Fruit fly (Drosophila melanogaster) whole organism, pupa: ENCODE measurements around the gene CG4297.

ENCODE experiments used
- CG10348 ChIP-seq: fragments of 200-800 bp; sonication (Bioruptor generic); IDR thresholded peaks from 2 replicates; pipeline ENCODE4 v1.3.6; 2022; ENCODE audit warnings: missing biosample characterization, missing genetic modification characterization
- CG12605 ChIP-seq: fragments of 200-800 bp; sonication (Bioruptor generic); IDR thresholded peaks from 2 replicates; pipeline ENCODE4 v1.3.6; 2022; ENCODE audit warnings: missing biosample characterization, missing genetic modification characterization
- CG13204 ChIP-seq: fragments of 200-800 bp; sonication (Bioruptor generic); optimal IDR thresholded peaks from 2 replicates; lab custom pipeline; 2018; ENCODE audit warnings: missing biosample characterization, mild to moderate bottlenecking, missing genetic modification characterization, moderate library complexity
- CG14655 ChIP-seq: fragments of 200-800 bp; sonication (Bioruptor generic); optimal IDR thresholded peaks from 3 replicates; lab custom pipeline; 2017; ENCODE audit warnings: mild to moderate bottlenecking, missing biosample characterization, missing genetic modification reagents, missing genetic modification characterization
- CG15710 ChIP-seq: fragments of 200-800 bp; sonication (Bioruptor generic); optimal IDR thresholded peaks from 2 replicates; lab custom pipeline; 2018; ENCODE audit warnings: missing biosample characterization, mild to moderate bottlenecking, missing genetic modification characterization, moderate library complexity
- CG17806 ChIP-seq: fragments of 200-800 bp; sonication (Bioruptor generic); optimal IDR thresholded peaks from 2 replicates; lab custom pipeline; 2018; ENCODE audit warnings: missing biosample characterization, mild to moderate bottlenecking, missing genetic modification characterization, moderate library complexity
- CG32121 ChIP-seq: fragments of 200-800 bp; sonication (Bioruptor generic); IDR thresholded peaks from 2 replicates; pipeline ENCODE4 v1.3.6; 2022; ENCODE audit warnings: missing biosample characterization, missing genetic modification characterization
- CG34367 ChIP-seq: fragments of 200-800 bp; sonication (Bioruptor generic); optimal IDR thresholded peaks from 2 replicates; lab custom pipeline; 2018; ENCODE audit warnings: missing biosample characterization, mild to moderate bottlenecking, missing genetic modification characterization
- CG4496 ChIP-seq: fragments of 200-800 bp; sonication (Bioruptor generic); IDR thresholded peaks from 3 replicates; pipeline ENCODE4 v1.3.6; 2022; ENCODE audit warnings: missing biosample characterization, missing genetic modification characterization
- CG8159 ChIP-seq: fragments of 200-800 bp; sonication (Bioruptor generic); optimal IDR thresholded peaks from 3 replicates; lab custom pipeline; 2018; ENCODE audit warnings: missing biosample characterization, mild to moderate bottlenecking, missing genetic modification characterization, moderate library complexity
- CG8301 ChIP-seq: fragments of 200-800 bp; sonication (Bioruptor generic); optimal IDR thresholded peaks from 2 replicates; lab custom pipeline; 2018; ENCODE audit warnings: missing biosample characterization, mild to moderate bottlenecking, missing genetic modification characterization
- CG9948 ChIP-seq: fragments of 200-800 bp; sonication (Bioruptor generic); optimal IDR thresholded peaks from 2 replicates; lab custom pipeline; 2018; ENCODE audit warnings: missing biosample characterization, mild to moderate bottlenecking, missing genetic modification characterization, moderate library complexity
- D1 ChIP-seq: fragments of 200-800 bp; sonication (Bioruptor generic); optimal IDR thresholded peaks from 2 replicates; lab custom pipeline; 2018; ENCODE audit warnings: missing biosample characterization, mild to moderate bottlenecking, missing genetic modification characterization, moderate library complexity
- EcR ChIP-seq: fragments of 200-800 bp; sonication (Bioruptor generic); optimal IDR thresholded peaks from 3 replicates; lab custom pipeline; 2019; ENCODE audit warnings: missing biosample characterization, missing genetic modification characterization, mild to moderate bottlenecking, moderate library complexity, missing genetic modification reagents
- Ets98B ChIP-seq: fragments of 200-800 bp; sonication (Bioruptor generic); IDR thresholded peaks from 2 replicates; pipeline ENCODE4 v1.3.6; 2022; ENCODE audit warnings: missing biosample characterization, missing genetic modification characterization
- Pif1A ChIP-seq: fragments of 200-800 bp; sonication (Bioruptor generic); optimal IDR thresholded peaks from 3 replicates; lab custom pipeline; 2016; ENCODE audit warnings: missing biosample characterization, missing genetic modification characterization
- Pif1B ChIP-seq: fragments of 200-800 bp; sonication (Bioruptor generic); optimal IDR thresholded peaks from 3 replicates; lab custom pipeline; 2016; ENCODE audit warnings: missing biosample characterization, missing genetic modification characterization
- Snoo ChIP-seq: fragments of 200-800 bp; sonication (Bioruptor generic); optimal IDR thresholded peaks from 3 replicates; lab custom pipeline; 2017; ENCODE audit warnings: missing biosample characterization, mild to moderate bottlenecking, missing genetic modification characterization, inconsistent platforms
- fd96Ca ChIP-seq: fragments of 200-800 bp; sonication (Bioruptor generic); IDR thresholded peaks from 3 replicates; pipeline ENCODE4 v1.3.6; 2022; ENCODE audit warnings: missing biosample characterization, missing genetic modification characterization
- gl ChIP-seq: fragments of 200-800 bp; sonication (Bioruptor generic); optimal IDR thresholded peaks from 2 replicates; lab custom pipeline; 2018; ENCODE audit warnings: missing biosample characterization, mild to moderate bottlenecking, missing genetic modification characterization
- rn ChIP-seq: fragments of 200-800 bp; sonication (Bioruptor generic); IDR thresholded peaks from 2 replicates; pipeline ENCODE4 v1.3.6; 2022; ENCODE audit warnings: missing biosample characterization, missing genetic modification characterization

The CG4297 gene

DNA sequence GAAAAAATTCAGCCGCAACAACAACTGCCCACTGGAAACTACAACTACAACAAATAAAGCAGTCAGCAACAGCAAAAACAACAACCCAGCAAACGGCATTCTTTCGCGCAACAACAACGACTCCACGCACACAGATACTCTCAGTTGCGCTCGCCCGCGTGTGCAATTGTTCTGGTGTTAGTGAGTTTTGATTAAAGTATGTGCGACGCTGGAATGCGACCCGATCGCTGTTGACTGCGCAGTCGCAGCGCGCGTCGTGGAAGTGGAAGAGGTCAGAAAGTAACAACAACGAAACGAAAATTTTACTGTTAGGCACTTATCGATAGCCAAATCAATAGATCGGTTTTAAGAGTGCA is 40.4 kb downstream of the CG4297 start:
- TF ChIP-seq Snoo (tag; lab: Kevin White, UChicago) (no peak), EcR (GFP tag; lab: Kevin White, UChicago) (peak; percentile 26), CG13204 (GFP tag; lab: Kevin White, UChicago) (peak; percentile 58), CG4496 (peak; percentile 9; the same call in 1 of the 3 replicates)

DNA sequence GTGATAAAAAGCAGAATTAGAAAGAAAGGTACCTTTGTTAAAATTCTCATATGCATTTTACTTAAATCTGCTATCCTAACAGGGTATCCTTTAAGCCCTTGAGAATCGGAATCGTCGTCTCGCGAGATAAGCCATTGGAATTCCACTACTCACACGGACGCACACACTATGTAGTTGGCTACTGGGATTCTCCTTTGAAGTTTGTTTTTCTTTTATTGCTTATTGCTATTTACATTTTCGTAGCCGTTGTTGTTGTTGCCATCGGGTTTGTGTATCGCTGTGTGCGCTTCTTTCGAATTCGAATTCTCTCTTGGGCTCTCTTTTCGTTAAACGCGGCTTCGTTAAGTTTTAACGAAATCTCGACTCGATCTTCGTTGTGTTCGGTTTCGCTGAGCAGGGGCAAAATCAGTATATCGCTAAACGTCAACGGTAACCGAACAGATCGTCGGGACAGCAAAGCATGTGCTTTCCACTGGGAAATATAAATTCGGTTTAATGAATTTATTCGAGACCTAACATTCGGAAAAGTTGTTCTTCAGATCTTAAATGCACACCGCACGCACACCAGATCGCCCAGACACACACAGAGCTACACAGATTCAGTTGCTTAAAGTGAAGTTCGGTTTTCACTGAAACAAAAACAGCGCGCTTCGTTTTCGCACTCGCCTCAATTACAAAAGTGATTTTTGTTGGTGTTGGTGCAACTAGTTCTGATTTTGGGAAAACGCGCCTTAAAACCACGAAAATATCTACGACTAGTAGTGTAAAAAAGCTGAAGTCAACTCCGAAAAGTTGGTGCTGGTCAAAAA is 41.0 kb downstream of the CG4297 start, which contains the start of gene ex:
Gene ex (plus strand): TSS at position 408 of the 809 bp plus-strand sequence.
- TF ChIP-seq Ets98B (GFP tag; lab: Robert Waterston, UW) (peak; percentile 64; the same call in 1 of the 2 replicates), CG12605 (GFP tag; lab: Robert Waterston, UW) (peak; percentile 88), D1 (tag; lab: Kevin White, UChicago) (no peak), CG14655 (GFP tag; lab: Kevin White, UChicago) (peak; percentile 23), CG4496 (peak; percentile 88), CG9948 (tag; lab: Kevin White, UChicago) (peak; percentile 64), CG13204 (GFP tag; lab: Kevin White, UChicago) (peak; percentile 55), rn (GFP tag; lab: Robert Waterston, UW) (no peak), fd96Ca (GFP tag; lab: Robert Waterston, UW) (peak; percentile 69; the same call in 2 of the 3 replicates), CG8301 (tag; lab: Kevin White, UChicago) (peak; percentile 19), CG8159 (tag; lab: Kevin White, UChicago) (peak; percentile 45), CG17806 (peak; percentile 37), CG10348 (GFP tag; lab: Robert Waterston, UW) (no peak), CG32121 (GFP tag; lab: Robert Waterston, UW) (peak; percentile 41; the same call in 1 of the 2 replicates), gl (peak; percentile 87), EcR (GFP tag; lab: Kevin White, UChicago) (peak; percentile 26), Snoo (tag; lab: Kevin White, UChicago) (peak; percentile 11), Pif1A (GFP tag; lab: Kevin White, UChicago) (peak; percentile 62), CG15710 (tag; lab: Kevin White, UChicago) (peak; percentile 46), Pif1B (GFP tag; lab: Kevin White, UChicago) (peak; percentile 70), CG34367 (tag; lab: Kevin White, UChicago) (peak; percentile 46)

DNA sequence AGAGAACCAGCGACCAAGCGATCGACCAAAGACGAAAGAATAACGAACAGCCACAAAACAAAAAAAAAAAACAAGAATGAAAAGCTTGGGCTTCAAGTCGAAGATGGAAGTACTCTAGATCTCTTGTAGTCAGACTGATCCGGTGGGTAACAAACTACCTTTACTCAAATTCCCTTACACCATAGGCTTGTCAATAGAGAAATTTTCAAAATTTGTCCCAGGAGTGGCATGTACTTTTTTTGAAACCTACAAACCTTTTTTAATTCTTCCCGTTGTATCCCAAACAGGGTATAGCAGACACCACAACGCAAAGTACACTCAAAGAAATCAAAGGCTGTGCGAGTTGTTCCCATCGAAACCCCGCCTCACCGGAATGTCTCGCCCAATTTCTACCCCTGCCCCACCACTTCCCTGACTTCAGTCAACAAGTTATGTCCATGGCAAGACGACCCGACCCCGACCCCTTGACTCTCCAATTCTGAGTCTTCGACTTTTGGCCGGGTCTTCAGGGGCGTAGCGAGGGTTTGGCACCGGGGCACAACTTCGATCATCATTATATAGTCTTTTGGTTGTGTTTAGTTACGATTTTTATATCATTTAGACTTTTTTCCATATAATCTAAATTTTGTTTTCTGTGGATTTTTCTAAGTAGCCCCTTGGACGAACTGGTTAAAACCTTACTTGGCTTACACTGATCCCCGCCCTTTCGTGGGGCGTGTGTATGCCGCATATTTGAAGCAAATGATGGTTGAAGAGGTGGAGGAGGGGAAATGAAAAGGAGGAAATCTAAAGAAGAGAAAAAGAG is 42.1 kb downstream of the CG4297 start:
- TF ChIP-seq CG10348 (GFP tag; lab: Robert Waterston, UW) (no peak; the same call in 1 of the 2 replicates), Pif1A (GFP tag; lab: Kevin White, UChicago) (peak; percentile 87), D1 (tag; lab: Kevin White, UChicago) (peak; percentile 82), CG13204 (GFP tag; lab: Kevin White, UChicago) (peak; percentile 43), CG14655 (GFP tag; lab: Kevin White, UChicago) (peak; percentile 88), Pif1B (GFP tag; lab: Kevin White, UChicago) (peak; percentile 82), CG9948 (tag; lab: Kevin White, UChicago) (peak; percentile 83), CG34367 (tag; lab: Kevin White, UChicago) (peak; percentile 70), CG4496 (peak; percentile 60), CG32121 (GFP tag; lab: Robert Waterston, UW) (no peak), CG8301 (tag; lab: Kevin White, UChicago) (peak; percentile 67), CG8159 (tag; lab: Kevin White, UChicago) (peak; percentile 82), EcR (GFP tag; lab: Kevin White, UChicago) (peak; percentile 41), CG15710 (tag; lab: Kevin White, UChicago) (peak; percentile 81), CG17806 (peak; percentile 81), rn (GFP tag; lab: Robert Waterston, UW) (no peak; the same call in 1 of the 2 replicates), Snoo (tag; lab: Kevin White, UChicago) (peak; percentile 89), Ets98B (GFP tag; lab: Robert Waterston, UW) (peak; percentile 34), CG12605 (GFP tag; lab: Robert Waterston, UW) (peak; percentile 62; the same call in 1 of the 2 replicates), fd96Ca (GFP tag; lab: Robert Waterston, UW) (peak; percentile 77), gl (peak; percentile 61)

DNA sequence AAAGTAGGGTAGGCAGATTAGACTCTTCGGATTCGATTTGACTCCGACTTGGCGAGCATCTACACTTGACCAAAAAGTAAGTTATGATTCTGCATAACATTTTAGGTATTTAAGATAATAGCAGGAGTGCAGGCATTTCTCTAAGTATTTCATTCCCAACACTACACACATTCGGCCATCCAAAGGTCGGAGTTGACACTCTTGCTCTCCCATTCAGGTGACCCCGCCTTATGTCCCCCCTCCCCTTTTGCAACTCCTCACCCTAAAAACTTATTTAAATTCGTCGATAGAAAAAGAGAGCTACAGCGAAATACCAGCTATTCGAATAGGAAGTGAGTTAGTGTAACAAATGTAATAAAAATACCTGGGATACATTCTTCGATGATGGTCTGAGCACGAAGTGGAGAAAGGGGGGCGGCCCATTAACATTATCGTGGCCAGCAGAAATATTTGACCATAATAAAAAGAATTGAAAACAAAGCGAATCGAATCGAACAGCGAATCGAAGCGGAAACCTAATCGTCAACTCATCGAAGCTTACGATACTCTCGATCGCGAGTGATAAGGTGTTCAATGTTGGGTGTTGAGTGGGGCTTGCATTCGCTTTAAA is 43.5 kb downstream of the CG4297 start:
- TF ChIP-seq CG17806 = no peak
- no peak for TF ChIP-seq D1 (tag; lab: Kevin White, UChicago)
- no peak for TF ChIP-seq Pif1B (GFP tag; lab: Kevin White, UChicago)
- no peak for TF ChIP-seq CG9948 (tag; lab: Kevin White, UChicago)
- no peak for TF ChIP-seq CG15710 (tag; lab: Kevin White, UChicago)
- TF ChIP-seq rn (GFP tag; lab: Robert Waterston, UW) = no peak
- TF ChIP-seq CG12605 (GFP tag; lab: Robert Waterston, UW) = no peak
- TF ChIP-seq fd96Ca (GFP tag; lab: Robert Waterston, UW) = no peak
- no peak for TF ChIP-seq CG8159 (tag; lab: Kevin White, UChicago)
- no peak for TF ChIP-seq Pif1A (GFP tag; lab: Kevin White, UChicago)
- TF ChIP-seq Ets98B (GFP tag; lab: Robert Waterston, UW) = no peak
- no peak for TF ChIP-seq CG4496
- no peak for TF ChIP-seq CG13204 (GFP tag; lab: Kevin White, UChicago)
